Worm (Caenorhabditis elegans) whole organism, L1 larva: Measurements from ENCODE around the gene srd-68.

ENCODE experiments used
- aha-1 ChIP-seq: fragments of 150-350 bp; optimal IDR thresholded peaks from 2 replicates; lab custom pipeline; 2014; ENCODE audit warnings: missing biosample characterization, missing genetic modification characterization
- blmp-1 ChIP-seq: fragments of 150-350 bp; optimal IDR thresholded peaks from 2 replicates; lab custom pipeline; 2014; ENCODE audit warnings: missing biosample characterization, missing genetic modification characterization
- ceh-63 ChIP-seq: fragments of 200-800 bp; sonication (Bioruptor generic); optimal IDR thresholded peaks from 2 replicates; lab custom pipeline; 2018; ENCODE audit warnings: mild to moderate bottlenecking, missing genetic modification characterization, missing compliant biosample characterization
- ceh-82 ChIP-seq, 3 experiments: fragments of 150-350 bp in 1 of 3; sonication (generic microtip) in 2 of 3; optimal IDR thresholded peaks; 2 replicates each; lab custom pipeline; 2014 to 2017; ENCODE audit warnings: missing biosample characterization in 3 of 3, missing genetic modification characterization in 3 of 3
- ceh-88 ChIP-seq: fragments of 200-800 bp; sonication (Bioruptor generic); IDR thresholded peaks from 2 replicates; pipeline ENCODE4 v1.3.6; 2022; ENCODE audit warnings: missing genetic modification characterization, missing compliant biosample characterization
- ces-1 ChIP-seq: fragments of 150-350 bp; optimal IDR thresholded peaks from 2 replicates; lab custom pipeline; 2014; ENCODE audit warnings: missing biosample characterization, missing genetic modification reagents, missing genetic modification characterization
- dsc-1 ChIP-seq: sonication (generic microtip); optimal IDR thresholded peaks from 2 replicates; lab custom pipeline; 2016; ENCODE audit warnings: mild to moderate bottlenecking, missing genetic modification characterization, missing compliant biosample characterization
- egl-27 ChIP-seq, 2 experiments: fragments of 150-350 bp in 1 of 2; sonication (generic microtip); optimal IDR thresholded peaks; 3 replicates each; lab custom pipeline; 2017 to 2018; ENCODE audit warnings: missing biosample characterization in 2 of 2, missing genetic modification characterization in 2 of 2, missing genetic modification reagents in 2 of 2
- fkh-4 ChIP-seq: sonication (generic microtip); optimal IDR thresholded peaks from 2 replicates; lab custom pipeline; 2016; ENCODE audit warnings: missing compliant biosample characterization, missing genetic modification characterization, borderline replicate concordance
- hlh-17 ChIP-seq: fragments of 200-800 bp; sonication (Bioruptor generic); optimal IDR thresholded peaks from 2 replicates; lab custom pipeline; 2018; ENCODE audit warnings: missing genetic modification characterization, mild to moderate bottlenecking, missing compliant biosample characterization, moderate library complexity, borderline replicate concordance
- hpl-2 ChIP-seq: fragments of 150-350 bp; optimal IDR thresholded peaks from 2 replicates; lab custom pipeline; 2014; ENCODE audit warnings: missing biosample characterization, missing genetic modification reagents, missing genetic modification characterization
- lin-13 ChIP-seq: fragments of 150-350 bp; optimal IDR thresholded peaks from 2 replicates; lab custom pipeline; 2014; ENCODE audit warnings: missing biosample characterization, missing genetic modification reagents, missing genetic modification characterization
- lin-14 ChIP-seq: fragments of 200-800 bp; sonication (Bioruptor generic); optimal IDR thresholded peaks from 2 replicates; lab custom pipeline; 2018; ENCODE audit warnings: mild to moderate bottlenecking, missing genetic modification characterization, moderate library complexity, missing compliant biosample characterization
- mab-9 ChIP-seq: fragments of 200-800 bp; sonication (Bioruptor generic); IDR thresholded peaks from 2 replicates; pipeline ENCODE4 v1.3.6; 2022; ENCODE audit warnings: missing genetic modification reagents, missing genetic modification characterization, missing compliant biosample characterization
- mep-1 ChIP-seq: fragments of 150-350 bp; optimal IDR thresholded peaks from 2 replicates; lab custom pipeline; 2014; ENCODE audit warnings: missing biosample characterization, missing genetic modification characterization
- nhr-12 ChIP-seq: sonication (generic microtip); optimal IDR thresholded peaks from 2 replicates; lab custom pipeline; 2017; ENCODE audit warnings: missing biosample characterization, missing genetic modification characterization
- nhr-19 ChIP-seq: fragments of 200-800 bp; sonication (Bioruptor generic); conservative IDR thresholded peaks from 2 replicates; pipeline ENCODE4 v1.3.6; 2022; ENCODE audit warnings: missing genetic modification characterization, missing compliant biosample characterization
- nhr-20 ChIP-seq: sonication (generic microtip); optimal IDR thresholded peaks from 2 replicates; lab custom pipeline; 2016; ENCODE audit warnings: mild to moderate bottlenecking, missing genetic modification characterization, missing compliant biosample characterization
- nhr-237 ChIP-seq: fragments of 150-350 bp; optimal IDR thresholded peaks from 2 replicates; lab custom pipeline; 2014; ENCODE audit warnings: missing biosample characterization, missing genetic modification characterization
- nhr-28 ChIP-seq: fragments of 150-350 bp; optimal IDR thresholded peaks from 2 replicates; lab custom pipeline; 2014; ENCODE audit warnings: missing biosample characterization, missing genetic modification characterization
- nhr-47 ChIP-seq: sonication (generic microtip); optimal IDR thresholded peaks from 2 replicates; lab custom pipeline; 2016; ENCODE audit warnings: mild to moderate bottlenecking, missing genetic modification characterization, moderate library complexity, missing compliant biosample characterization
- nhr-71 ChIP-seq: sonication (generic microtip); optimal IDR thresholded peaks from 2 replicates; lab custom pipeline; 2016; ENCODE audit warnings: mild to moderate bottlenecking, missing genetic modification characterization, moderate library complexity, missing compliant biosample characterization
- nhr-77 ChIP-seq: fragments of 150-350 bp; optimal IDR thresholded peaks from 2 replicates; lab custom pipeline; 2014; ENCODE audit warnings: missing biosample characterization, missing genetic modification characterization
- pax-3 ChIP-seq: fragments of 200-800 bp; sonication (Bioruptor generic); optimal IDR thresholded peaks from 2 replicates; lab custom pipeline; 2018; ENCODE audit warnings: mild to moderate bottlenecking, missing genetic modification characterization, moderate library complexity, missing compliant biosample characterization
- rnt-1 ChIP-seq: sonication (generic microtip); optimal IDR thresholded peaks from 2 replicates; lab custom pipeline; 2016; ENCODE audit warnings: mild to moderate bottlenecking, missing genetic modification characterization, moderate library complexity, missing compliant biosample characterization
- snu-23 ChIP-seq: sonication (generic microtip); optimal IDR thresholded peaks from 2 replicates; lab custom pipeline; 2016; ENCODE audit warnings: missing genetic modification characterization, missing compliant biosample characterization
- sptf-1 ChIP-seq: fragments of 150-350 bp; optimal IDR thresholded peaks from 2 replicates; lab custom pipeline; 2014; ENCODE audit warnings: missing biosample characterization, missing genetic modification characterization
- tbx-2 ChIP-seq: sonication (generic microtip); optimal IDR thresholded peaks from 2 replicates; lab custom pipeline; 2016; ENCODE audit warnings: missing genetic modification characterization, missing compliant biosample characterization
- tlp-1 ChIP-seq: fragments of 150-350 bp; optimal IDR thresholded peaks from 2 replicates; lab custom pipeline; 2014; ENCODE audit warnings: missing biosample characterization, missing genetic modification characterization
- unc-130 ChIP-seq: fragments of 150-350 bp; optimal IDR thresholded peaks from 2 replicates; lab custom pipeline; 2017; ENCODE audit warnings: missing biosample characterization, missing genetic modification characterization, inconsistent platforms
- unc-86 ChIP-seq: sonication (generic microtip); optimal IDR thresholded peaks from 2 replicates; lab custom pipeline; 2016; ENCODE audit warnings: missing genetic modification characterization, missing compliant biosample characterization
- unc-98 ChIP-seq: fragments of 200-800 bp; sonication (Bioruptor generic); IDR thresholded peaks from 2 replicates; pipeline ENCODE4 v1.3.6; 2022; ENCODE audit warnings: missing genetic modification characterization, missing compliant biosample characterization
- xbp-1 ChIP-seq: sonication (generic microtip); optimal IDR thresholded peaks from 2 replicates; lab custom pipeline; 2016; ENCODE audit warnings: missing genetic modification characterization, missing compliant biosample characterization
- zip-4 ChIP-seq: fragments of 200-800 bp; sonication (Bioruptor generic); optimal IDR thresholded peaks from 2 replicates; lab custom pipeline; 2018; ENCODE audit warnings: mild to moderate bottlenecking, missing genetic modification characterization, moderate library complexity, missing compliant biosample characterization
- ztf-11 ChIP-seq, 2 experiments: sonication (generic microtip); optimal IDR thresholded peaks; 2 replicates each; lab custom pipeline; 2016 to 2017; ENCODE audit warnings: missing genetic modification characterization in 2 of 2, missing biosample characterization in 1 of 2, missing compliant biosample characterization in 1 of 2
- ztf-4 ChIP-seq: fragments of 150-350 bp; optimal IDR thresholded peaks from 2 replicates; lab custom pipeline; 2014; ENCODE audit warnings: missing biosample characterization, missing genetic modification characterization

The srd-68 gene

DNA sequence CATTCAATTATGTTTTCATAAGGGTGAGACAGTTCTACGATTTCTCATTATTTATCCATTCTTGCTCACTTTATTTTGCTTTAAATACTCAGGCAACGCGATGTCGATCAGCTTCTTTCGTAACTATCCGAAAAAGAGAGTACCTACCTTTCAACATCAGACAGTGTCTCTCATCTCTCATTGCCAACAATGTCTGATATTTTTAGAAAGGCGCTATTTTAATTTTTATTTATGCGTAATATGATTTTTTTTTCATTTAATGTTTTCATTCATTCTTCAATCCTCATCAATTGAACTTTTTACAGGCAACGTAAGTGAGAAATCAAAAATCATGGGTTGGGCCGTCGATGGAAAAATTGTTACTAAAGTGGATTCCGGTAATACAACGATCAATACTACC lies 17.9 kb downstream of the srd-68 start, which contains the start of gene F09C6.13:
Gene F09C6.13, plus strand, starts transcription at position 301 of the 400 bp plus-strand sequence.
- TF ChIP-seq nhr-47 (no peak), nhr-71 (no peak), pax-3 (tag; lab: Kevin White, UChicago) (no peak), snu-23 (GFP tag; lab: Kevin White, UChicago) (no peak), rnt-1 (tag; lab: Kevin White, UChicago) (no peak), mep-1 (tag; lab: Kevin White, UChicago) (no peak), ztf-11 (tag; optimal IDR thresholded peaks at IDR 0.05; lab: Kevin White, UChicago) (no peak), lin-13 (no peak), aha-1 (tag; lab: Kevin White, UChicago) (no peak), blmp-1 (tag; lab: Kevin White, UChicago) (no peak), ceh-63 (GFP tag; lab: Kevin White, UChicago) (no peak), tlp-1 (tag; lab: Kevin White, UChicago) (no peak), unc-130 (tag; lab: Kevin White, UChicago) (no peak), ceh-82 (tag; optimal IDR thresholded peaks at IDR 0.05; lab: Kevin White, UChicago) (no peak), ceh-88 (GFP tag; lab: Robert Waterston, UW) (no peak)
- TF ChIP-seq, all 84 proteins: peak for 0

DNA sequence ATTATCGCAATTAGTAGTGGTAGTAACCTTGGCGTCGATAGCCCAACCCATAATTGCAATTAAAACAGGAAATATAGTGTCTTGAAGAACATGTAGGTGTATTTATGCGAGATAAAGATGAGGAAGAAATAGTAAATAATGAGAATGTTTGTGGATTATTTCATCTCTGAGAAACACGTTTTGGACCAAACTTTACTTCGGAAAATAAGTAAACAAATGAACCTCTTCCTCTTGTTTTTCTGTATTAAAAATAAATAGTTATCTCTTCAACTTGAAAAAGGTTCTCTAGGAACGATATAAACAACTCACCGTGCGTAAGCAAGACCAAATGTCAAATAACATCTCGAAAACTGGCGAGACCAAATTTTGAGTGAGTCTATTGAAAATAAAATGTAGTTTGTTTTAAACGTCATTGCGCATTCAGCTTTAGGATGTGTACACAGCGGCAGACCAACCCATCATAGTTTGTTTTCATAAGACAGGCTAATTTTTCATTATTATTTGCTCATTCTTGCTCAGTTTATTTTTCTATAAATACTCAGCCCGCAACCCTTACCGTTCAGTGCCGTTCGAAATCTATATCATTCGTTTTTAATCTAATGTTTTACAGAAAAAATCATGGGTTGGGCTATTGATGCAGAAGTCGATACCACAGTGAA lies 20.2 kb downstream of the srd-68 start, which contains the start of the genes F09C6.11 and F09C6.12:
Gene F09C6.11, minus strand, starts transcription at position 51 of the 659 bp plus-strand sequence.
Gene F09C6.12, plus strand, starts transcription at position 609 of the 659 bp plus-strand sequence.
- no peak for TF ChIP-seq mab-9 (GFP tag; lab: Robert Waterston, UW)
- TF ChIP-seq hpl-2 (GFP tag; lab: Kevin White, UChicago) = no peak
- peak; percentile 8 for TF ChIP-seq nhr-77 (tag; lab: Kevin White, UChicago)
- TF ChIP-seq nhr-20 (tag; lab: Kevin White, UChicago) = peak; percentile 47
- no peak for TF ChIP-seq ztf-4 (tag; lab: Kevin White, UChicago)
- TF ChIP-seq, all 84 proteins: peak for 2

DNA sequence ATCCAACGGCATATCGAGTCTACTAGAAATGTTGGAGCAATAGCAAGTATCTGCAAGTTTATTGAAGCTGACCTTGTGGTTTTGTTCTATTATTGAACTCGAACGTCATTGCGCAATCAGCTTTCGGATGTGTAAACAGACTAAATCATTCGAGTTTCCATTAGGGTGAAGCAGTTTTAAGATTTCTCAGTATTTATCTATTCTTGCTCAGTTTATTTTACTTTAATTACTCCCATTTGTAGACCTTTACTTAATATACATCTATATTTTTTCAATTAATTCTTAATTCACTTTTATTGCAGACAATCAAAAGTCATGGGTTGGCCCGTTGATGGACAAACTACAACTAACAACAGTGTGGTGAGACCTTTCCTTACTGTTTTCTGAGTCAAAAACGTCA lies 21.9 kb downstream of the srd-68 start, which contains the start of gene F09C6.14:
Gene F09C6.14, plus strand, starts transcription at position 301 of the 400 bp plus-strand sequence.
- TF ChIP-seq ces-1 (GFP tag; lab: Kevin White, UChicago) (no peak), zip-4 (GFP tag; lab: Kevin White, UChicago) (no peak), nhr-12 (tag; lab: Kevin White, UChicago) (no peak), unc-130 (tag; lab: Kevin White, UChicago) (no peak), pax-3 (tag; lab: Kevin White, UChicago) (no peak), hlh-17 (GFP tag; lab: Kevin White, UChicago) (no peak)

DNA sequence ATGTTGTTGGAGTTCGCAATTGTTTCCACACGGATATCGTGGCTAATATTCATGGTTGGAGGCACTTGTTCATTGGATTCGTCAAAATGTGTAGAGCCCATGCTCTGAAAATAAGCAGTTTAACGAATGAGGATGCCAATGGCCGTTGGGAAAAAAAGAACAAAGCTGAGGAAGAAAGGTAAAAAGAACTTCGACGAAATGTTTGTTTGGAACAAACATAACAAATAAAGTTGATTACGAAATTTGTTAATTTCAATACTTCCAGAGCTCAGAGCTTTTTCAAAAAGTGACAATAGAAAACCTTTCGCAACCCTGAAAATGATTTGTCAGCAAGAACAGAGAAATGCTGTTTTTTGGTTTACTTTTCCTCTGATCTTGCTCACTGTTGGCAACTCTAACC lies 22.6 kb downstream of the srd-68 start, which contains the start of gene F09C6.3:
Gene F09C6.3, minus strand, starts transcription at position 101 of the 400 bp plus-strand sequence.
- TF ChIP-seq ces-1 (GFP tag; lab: Kevin White, UChicago) (no peak), sptf-1 (tag; lab: Kevin White, UChicago) (no peak), unc-98 (GFP tag; lab: Robert Waterston, UW) (no peak), dsc-1 (tag; lab: Kevin White, UChicago) (no peak), mab-9 (GFP tag; lab: Robert Waterston, UW) (no peak), unc-86 (tag; lab: Kevin White, UChicago) (no peak), xbp-1 (tag; lab: Kevin White, UChicago) (no peak), nhr-28 (tag; lab: Kevin White, UChicago) (no peak), egl-27 (tag; optimal IDR thresholded peaks at IDR 0.05; lab: Kevin White, UChicago) (no peak), tbx-2 (tag; lab: Kevin White, UChicago) (no peak), ztf-4 (tag; lab: Kevin White, UChicago) (no peak), nhr-19 (GFP tag; lab: Robert Waterston, UW) (no peak), fkh-4 (no peak), nhr-237 (tag; lab: Kevin White, UChicago) (no peak), lin-14 (GFP tag; lab: Kevin White, UChicago) (no peak)
